Worm (Caenorhabditis elegans) whole organism, L1 larva: Measurements from ENCODE around the gene T21B4.15.

ENCODE experiments used
- dpl-1 ChIP-seq, 3 experiments: fragments of 150-350 bp in 2 of 3; sonication (generic microtip) in 1 of 3; optimal IDR thresholded peaks; 2 replicates each; lab custom pipeline; 2014 to 2017; ENCODE audit warnings: missing biosample characterization in 3 of 3, missing genetic modification characterization in 3 of 3, missing genetic modification reagents in 3 of 3
- dsc-1 ChIP-seq: sonication (generic microtip); optimal IDR thresholded peaks from 2 replicates; lab custom pipeline; 2016; ENCODE audit warnings: mild to moderate bottlenecking, missing genetic modification characterization, missing compliant biosample characterization
- elt-3 ChIP-seq, 6 experiments: fragments of 150-350 bp in 1 of 6; sonication (generic microtip); optimal IDR thresholded peaks; 2 replicates each; lab custom pipeline; 2017 to 2018; ENCODE audit warnings: missing biosample characterization in 6 of 6, missing genetic modification characterization in 6 of 6, inconsistent platforms in 1 of 6
- fkh-10 ChIP-seq: sonication (generic microtip); optimal IDR thresholded peaks from 2 replicates; lab custom pipeline; 2017; ENCODE audit warnings: missing biosample characterization, missing genetic modification reagents, missing genetic modification characterization
- mdl-1 ChIP-seq, 2 experiments: fragments of 150-350 bp; optimal IDR thresholded peaks; 2 replicates each; lab custom pipeline; 2014 to 2017; ENCODE audit warnings: missing biosample characterization in 2 of 2, missing genetic modification characterization in 2 of 2, inconsistent platforms in 1 of 2
- mep-1 ChIP-seq: fragments of 150-350 bp; optimal IDR thresholded peaks from 2 replicates; lab custom pipeline; 2014; ENCODE audit warnings: missing biosample characterization, missing genetic modification characterization
- nhr-237 ChIP-seq: fragments of 150-350 bp; optimal IDR thresholded peaks from 2 replicates; lab custom pipeline; 2014; ENCODE audit warnings: missing biosample characterization, missing genetic modification characterization
- nhr-28 ChIP-seq: fragments of 150-350 bp; optimal IDR thresholded peaks from 2 replicates; lab custom pipeline; 2014; ENCODE audit warnings: missing biosample characterization, missing genetic modification characterization
- nhr-76 ChIP-seq: sonication (generic microtip); optimal IDR thresholded peaks from 2 replicates; lab custom pipeline; 2017; ENCODE audit warnings: missing biosample characterization, missing genetic modification characterization

ce11 chrII:12494067-12494477 is 4.1 kb downstream of the T21B4.15 start:
- TF ChIP-seq dpl-1 (GFP tag; optimal IDR thresholded peaks at IDR 0.05; lab: Kevin White, UChicago) (no peak), nhr-76 (tag; lab: Kevin White, UChicago) (no peak), elt-3 (tag; optimal IDR thresholded peaks at IDR 0.05; lab: Kevin White, UChicago) (no peak), nhr-237 (no peak), fkh-10 (GFP tag; lab: Kevin White, UChicago) (no peak), dsc-1 (tag; lab: Kevin White, UChicago) (no peak), mep-1 (tag; lab: Kevin White, UChicago) (no peak), nhr-28 (tag; lab: Kevin White, UChicago) (no peak), mdl-1 (tag; optimal IDR thresholded peaks at IDR 0.05; lab: Kevin White, UChicago) (no peak)
